Worm (Caenorhabditis elegans): ENCODE results near the gene tir-1.

- no peak for TF ChIP-seq nhr-28 (tag; optimal IDR thresholded peaks at IDR 0.05)
- peak; percentile 90 for TF ChIP-seq lsy-2 (tag; optimal IDR thresholded peaks at IDR 0.05)
These were observed 38.5 kb downstream of the tir-1 start, which contains the start of gene brc-1 for ce11 chrIII:3862918-3863385.

Data from whole organism, mixed stage, embryonic.